Worm (Caenorhabditis elegans): ENCODE results near the gene igcm-1.

The igcm-1 gene

ce11 chrX:852739-853268, 1.5 kb upstream of the igcm-1 start (continued):
- TF ChIP-seq cnd-1 (tag; optimal IDR thresholded peaks at IDR 0.05) = peak; percentile 36
- TF ChIP-seq lin-13 (tag; optimal IDR thresholded peaks at IDR 0.05) = no peak
- no peak for TF ChIP-seq tbx-8 (GFP tag; optimal IDR thresholded peaks at IDR 0.05)
- no peak for TF ChIP-seq lin-32 (GFP tag; optimal IDR thresholded peaks at IDR 0.05)
- TF ChIP-seq blmp-1 (tag; optimal IDR thresholded peaks at IDR 0.05) = no peak
- no peak for TF ChIP-seq nhr-237 (tag; optimal IDR thresholded peaks at IDR 0.05)
- TF ChIP-seq nhr-76 (tag; optimal IDR thresholded peaks at IDR 0.05) = no peak
- peak; percentile 75 for TF ChIP-seq ham-2 (GFP tag; optimal IDR thresholded peaks at IDR 0.05)
- peak; percentile 92 for TF ChIP-seq ceh-43 (GFP tag; optimal IDR thresholded peaks at IDR 0.05)

DNA sequence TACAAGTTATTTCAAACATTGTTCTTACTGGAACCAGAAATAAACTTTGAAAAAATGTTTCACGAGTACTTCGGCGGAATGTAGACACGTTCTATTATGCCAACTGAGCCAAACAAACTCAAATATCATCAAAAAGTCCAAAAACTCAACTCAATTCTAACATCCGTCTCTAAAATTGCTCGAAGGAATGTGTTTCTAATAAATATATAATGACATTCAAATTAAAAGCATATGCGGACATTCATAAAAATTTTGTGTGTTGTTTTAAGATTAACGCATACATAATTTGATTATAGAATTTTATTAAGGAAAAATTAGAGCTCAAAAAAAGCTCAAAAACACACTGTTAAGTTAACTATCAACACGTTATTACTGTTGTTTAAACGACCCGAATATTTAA, 5.9 kb downstream of the igcm-1 start:
- TF ChIP-seq lin-13 (tag; optimal IDR thresholded peaks at IDR 0.05) (no peak), pha-4 (tag; optimal IDR thresholded peaks at IDR 0.05) (no peak), lin-32 (GFP tag; optimal IDR thresholded peaks at IDR 0.05) (no peak), tbx-8 (GFP tag; optimal IDR thresholded peaks at IDR 0.05) (no peak), M03D4.4 (tag; optimal IDR thresholded peaks at IDR 0.05) (no peak), elt-3 (tag; optimal IDR thresholded peaks at IDR 0.05) (no peak), unc-39 (tag; optimal IDR thresholded peaks at IDR 0.05) (no peak)

ce11 chrX:844649-845048, 6.7 kb downstream of the igcm-1 start:
- TF ChIP-seq unc-39 (tag; optimal IDR thresholded peaks at IDR 0.05) (no peak), lin-32 (GFP tag; optimal IDR thresholded peaks at IDR 0.05) (no peak), tbx-8 (GFP tag; optimal IDR thresholded peaks at IDR 0.05) (no peak), ces-1 (GFP tag; optimal IDR thresholded peaks at IDR 0.05) (peak; percentile 18), unc-120 (tag; optimal IDR thresholded peaks at IDR 0.05; ENCODE audit: poor library complexity, severe bottlenecking) (peak; percentile 51), blmp-1 (tag; optimal IDR thresholded peaks at IDR 0.05) (no peak), pha-4 (tag; optimal IDR thresholded peaks at IDR 0.05) (no peak), nhr-12 (tag; optimal IDR thresholded peaks at IDR 0.05) (no peak), sptf-1 (tag; optimal IDR thresholded peaks at IDR 0.05) (no peak), cnd-1 (tag; optimal IDR thresholded peaks at IDR 0.05) (no peak), nhr-28 (tag; optimal IDR thresholded peaks at IDR 0.05) (no peak), bed-3 (GFP tag; optimal IDR thresholded peaks at IDR 0.05) (no peak), flh-1 (GFP tag; optimal IDR thresholded peaks at IDR 0.05) (no peak)

DNA sequence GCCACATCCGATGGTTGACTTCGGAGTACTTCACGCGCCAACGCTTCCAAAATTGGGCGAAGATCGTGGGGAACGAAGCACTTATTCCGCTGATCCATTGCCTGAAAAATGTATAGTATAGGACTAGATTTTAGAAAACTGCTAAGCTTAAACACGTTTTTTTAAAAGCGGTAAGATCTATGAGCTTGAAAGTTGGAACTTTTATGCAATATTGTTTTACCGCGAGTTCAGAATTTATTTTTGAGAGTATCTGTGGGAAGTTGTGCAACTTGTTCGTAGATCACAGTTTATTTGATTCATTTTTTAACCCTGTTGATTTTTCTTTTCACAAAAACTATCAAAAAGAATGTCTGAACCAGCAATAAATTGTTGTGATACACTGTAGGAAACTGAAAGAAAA, 9.9 kb downstream of the igcm-1 start, which contains the start of gene F39H12.3:
Gene F39H12.3 (minus strand): TSS at position 101 of the 400 bp plus-strand sequence.
- no peak for TF ChIP-seq ceh-83 (GFP tag; optimal IDR thresholded peaks at IDR 0.05)
- no peak for TF ChIP-seq unc-62 (GFP tag; optimal IDR thresholded peaks at IDR 0.05)
- no peak for TF ChIP-seq mab-5 (tag; optimal IDR thresholded peaks at IDR 0.05)
- TF ChIP-seq ces-1 (GFP tag; optimal IDR thresholded peaks at IDR 0.05) = no peak
- TF ChIP-seq ceh-39 (tag; optimal IDR thresholded peaks at IDR 0.05) = no peak
- TF ChIP-seq tbx-8 (GFP tag; optimal IDR thresholded peaks at IDR 0.05) = no peak
- no peak for TF ChIP-seq nhr-12 (tag; optimal IDR thresholded peaks at IDR 0.05)
- no peak for TF ChIP-seq lin-13 (tag; optimal IDR thresholded peaks at IDR 0.05)
- TF ChIP-seq nhr-237 (tag; optimal IDR thresholded peaks at IDR 0.05) = no peak
- no peak for TF ChIP-seq elt-1 (tag; optimal IDR thresholded peaks at IDR 0.05; ENCODE audit: borderline replicate concordance, insufficient read depth)
- no peak for TF ChIP-seq zip-8 (tag; optimal IDR thresholded peaks at IDR 0.05)
- TF ChIP-seq ceh-43 (GFP tag; optimal IDR thresholded peaks at IDR 0.05) = no peak

DNA sequence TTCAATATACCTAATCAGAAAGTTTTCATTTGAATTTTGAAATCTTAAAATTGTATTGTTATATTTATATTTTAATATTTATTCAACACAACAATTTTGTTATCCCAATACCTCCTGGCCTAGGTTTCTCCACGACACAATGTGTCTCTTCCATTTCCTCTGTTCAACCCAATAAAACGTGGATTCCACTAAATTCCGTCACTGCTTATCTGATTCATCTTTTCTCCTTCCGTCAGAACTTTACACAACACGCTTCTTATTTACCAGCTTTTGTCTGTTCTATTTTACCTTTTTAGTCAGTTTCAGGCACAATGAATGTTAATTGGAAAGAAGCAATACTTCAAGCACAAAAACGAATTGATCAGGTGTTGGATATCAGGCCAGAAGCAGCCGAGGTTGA, 16.8 kb downstream of the igcm-1 start, which contains the start of gene F39H12.1:
Gene F39H12.1 (plus strand): TSS at position 301 of the 400 bp plus-strand sequence.
- TF ChIP-seq nhr-76 (tag; optimal IDR thresholded peaks at IDR 0.05) (no peak), ceh-39 (tag; optimal IDR thresholded peaks at IDR 0.05) (no peak), lin-32 (GFP tag; optimal IDR thresholded peaks at IDR 0.05) (no peak), tbx-8 (GFP tag; optimal IDR thresholded peaks at IDR 0.05) (no peak), nhr-2 (tag; optimal IDR thresholded peaks at IDR 0.05) (no peak), pha-4 (tag; optimal IDR thresholded peaks at IDR 0.05) (no peak), snpc-4 (tag; optimal IDR thresholded peaks at IDR 0.05) (no peak), mep-1 (tag; optimal IDR thresholded peaks at IDR 0.05) (no peak), flh-1 (GFP tag; optimal IDR thresholded peaks at IDR 0.05) (no peak), bed-3 (GFP tag; optimal IDR thresholded peaks at IDR 0.05) (no peak), cnd-1 (tag; optimal IDR thresholded peaks at IDR 0.05) (no peak), nhr-28 (tag; optimal IDR thresholded peaks at IDR 0.05) (no peak), blmp-1 (tag; optimal IDR thresholded peaks at IDR 0.05) (no peak), drap-1 (GFP tag; optimal IDR thresholded peaks at IDR 0.05) (no peak), elt-3 (tag; optimal IDR thresholded peaks at IDR 0.05) (no peak), mls-2 (tag; optimal IDR thresholded peaks at IDR 0.05) (no peak), hlh-1 (tag; optimal IDR thresholded peaks at IDR 0.05) (no peak), ceh-83 (GFP tag; optimal IDR thresholded peaks at IDR 0.05) (no peak), mab-5 (tag; optimal IDR thresholded peaks at IDR 0.05) (no peak)

Measured in whole organism, mixed stage, embryonic.